Worm (Caenorhabditis elegans): ENCODE results near the gene trh-1.

DNA sequence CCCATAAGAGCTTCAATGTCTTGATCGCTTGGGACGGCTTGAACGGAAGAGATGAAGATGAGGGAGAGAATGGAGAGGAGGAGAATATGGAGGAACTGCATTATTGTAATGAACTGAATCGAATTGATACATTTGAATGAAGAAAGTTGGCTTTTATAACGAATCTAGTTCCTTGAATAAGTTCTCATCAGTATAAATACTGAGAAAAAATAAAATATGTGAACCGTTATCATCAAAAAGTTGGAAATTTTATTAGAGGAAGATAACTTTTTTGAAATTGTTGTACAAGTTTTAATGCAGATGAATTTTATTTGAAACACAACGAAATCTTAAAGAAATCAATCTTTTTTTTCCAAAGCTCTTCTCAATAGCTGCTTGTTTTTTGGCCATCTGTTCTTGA, 38.6 kb downstream of the trh-1 start, which contains the start of gene T02D1.7:
- TF ChIP-seq unc-62 (GFP tag; optimal IDR thresholded peaks at IDR 0.05 in 1 of 2) (no peak), unc-62 (tag; optimal IDR thresholded peaks at IDR 0.05) (no peak), fkh-10 (GFP tag; optimal IDR thresholded peaks at IDR 0.05) (no peak), daf-19 (GFP tag; conservative IDR thresholded peaks at IDR 0.05) (no peak), fos-1 (tag; optimal IDR thresholded peaks at IDR 0.05) (no peak), egl-27 (tag; optimal IDR thresholded peaks at IDR 0.05) (no peak), mxl-3 (GFP tag; optimal IDR thresholded peaks at IDR 0.05) (no peak), ama-1 (optimal IDR thresholded peaks at IDR 0.05) (no peak), lir-3 (tag; optimal IDR thresholded peaks at IDR 0.05) (no peak), lin-39 (tag; optimal IDR thresholded peaks at IDR 0.05) (no peak), R02D3.7 (tag; optimal IDR thresholded peaks at IDR 0.05) (no peak), mes-2 (tag; optimal IDR thresholded peaks at IDR 0.05; ENCODE audit: poor library complexity, severe bottlenecking) (no peak)
